Fruit fly (Drosophila melanogaster): Measurements from ENCODE around the gene CycT.

Gene CycT

DNA sequence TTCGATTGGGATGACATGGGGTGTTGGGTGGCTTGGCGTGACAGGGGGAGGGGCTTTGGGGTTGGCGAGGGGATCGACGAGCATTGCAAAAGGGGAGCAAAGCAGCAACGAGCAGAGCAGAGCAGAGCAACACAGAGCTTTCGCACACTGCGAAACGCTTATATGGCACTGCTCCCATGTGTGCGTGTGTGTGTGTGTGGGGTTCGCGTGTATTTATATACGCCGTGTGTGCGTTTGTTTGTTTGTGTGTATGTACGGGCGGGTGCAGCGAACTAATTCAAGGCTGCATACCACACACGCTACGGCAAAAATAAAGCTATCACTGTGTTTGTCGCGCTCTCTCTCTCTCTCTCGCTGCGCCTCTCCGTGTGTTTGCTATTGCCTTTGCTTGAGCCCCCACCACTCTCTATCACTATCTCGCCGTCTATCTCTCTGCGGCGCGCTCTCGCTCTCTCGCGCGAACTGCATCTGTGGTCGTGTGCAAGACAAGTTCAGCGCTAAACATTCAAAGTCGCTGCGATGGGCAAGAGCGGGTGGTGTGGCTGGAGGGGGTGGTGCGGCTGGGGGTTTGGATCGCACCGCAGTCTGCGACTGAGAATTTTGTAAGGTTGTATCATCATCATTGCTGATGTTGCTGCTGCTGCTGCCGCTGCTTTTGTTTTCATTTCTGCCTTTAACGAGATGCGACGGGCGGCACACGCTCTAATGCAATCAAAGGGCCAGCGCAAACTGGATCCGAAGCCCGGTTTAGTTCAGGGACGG lies 33.0 kb upstream of the CycT start (continued):
- TF ChIP-seq CG13287 (GFP tag; IDR thresholded peaks at IDR 0.05; ENCODE audit: partially characterized antibody) (peak; percentile 44; the same call in 1 of the 2 replicates), Blimp-1 (GFP tag; optimal IDR thresholded peaks at IDR 0.05) (peak; percentile 72), CG10959 (GFP tag; IDR thresholded peaks at IDR 0.05) (no peak), CG12942 (GFP tag; optimal IDR thresholded peaks at IDR 0.05) (no peak), CG32532 (GFP tag; IDR thresholded peaks at IDR 0.05) (0 out of 2 replicates have a peak, but pooled peaks have one; percentile 11), Adf1 (GFP tag; IDR thresholded peaks at IDR 0.05) (peak; percentile 56), CG1832 (GFP tag; optimal IDR thresholded peaks at IDR 0.05) (peak; percentile 44), knrl (GFP tag; IDR thresholded peaks at IDR 0.05; ENCODE audit: partially characterized antibody) (0 out of 3 replicates have a peak, but pooled peaks have one; percentile 6), cg (GFP tag; optimal IDR thresholded peaks at IDR 0.05) (peak; percentile 97)

DNA sequence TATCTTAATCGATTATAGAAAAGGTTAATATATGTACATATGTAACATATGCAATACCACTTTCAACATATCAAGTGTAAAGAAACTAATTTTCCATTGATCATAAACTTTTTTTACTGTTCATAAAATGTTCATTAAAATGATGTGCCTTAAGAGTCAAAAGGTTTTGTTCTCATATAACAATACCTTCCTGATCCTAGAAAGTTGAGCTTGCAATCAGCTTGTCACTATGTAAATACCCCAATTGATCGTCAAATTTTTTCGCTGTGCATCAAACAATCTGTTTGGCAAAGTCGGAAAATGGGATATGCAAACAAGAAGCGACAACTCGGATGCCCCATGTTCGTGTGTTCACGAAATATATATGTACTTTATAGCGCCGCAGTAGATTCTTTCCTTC lies 32.5 kb upstream of the CycT start:
- TF ChIP-seq sens (GFP tag) = peak; percentile 55
- TF ChIP-seq CG33213 (GFP tag; optimal IDR thresholded peaks at IDR 0.05) = no peak

DNA sequence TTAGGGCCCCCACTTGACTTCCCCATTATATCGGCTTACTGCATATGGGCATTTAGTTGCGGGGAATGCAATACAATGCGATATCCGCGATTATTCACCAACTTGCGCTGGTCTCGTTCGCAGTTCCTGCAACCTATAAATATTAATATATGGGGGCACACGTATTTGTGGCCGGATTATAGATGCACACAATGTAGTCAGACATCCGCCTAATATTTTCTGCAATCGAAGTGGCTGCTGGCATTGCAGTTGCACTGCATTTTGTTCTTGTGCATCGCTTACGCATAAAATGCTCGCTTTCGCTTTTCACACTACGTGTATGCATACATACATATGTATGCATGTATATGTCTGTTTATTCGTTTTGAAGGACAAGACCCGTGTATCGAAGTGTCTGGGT lies 31.1 kb upstream of the CycT start:
- TF ChIP-seq Ets65A (GFP tag) = peak; percentile 59
- no peak for TF ChIP-seq CG9817 (tag; optimal IDR thresholded peaks at IDR 0.05)

DNA sequence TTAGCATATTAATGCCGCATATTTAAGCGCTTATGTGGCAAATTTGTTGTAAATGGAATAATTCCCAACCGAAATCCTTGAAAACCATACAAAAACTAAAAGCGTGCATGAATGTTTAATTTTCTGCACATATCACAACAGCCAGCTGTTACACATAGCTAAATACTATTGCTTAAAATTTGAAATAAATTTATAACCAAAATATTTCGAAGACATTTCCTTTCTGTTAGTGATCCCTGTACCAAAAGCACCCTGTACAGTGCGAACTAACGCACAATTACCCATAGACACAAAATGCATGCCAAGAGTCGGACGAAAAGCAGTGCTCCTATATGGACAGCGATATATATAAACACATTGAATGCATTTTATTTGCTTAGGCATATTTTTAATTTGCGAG lies 30.3 kb upstream of the CycT start:
- TF ChIP-seq Drgx (GFP tag; IDR thresholded peaks at IDR 0.05) (peak; percentile 40; the same call in 1 of the 2 replicates), salm (tag; optimal IDR thresholded peaks at IDR 0.05) (no peak), CG13624 (GFP tag; optimal IDR thresholded peaks at IDR 0.05) (no peak), bsh (GFP tag; optimal IDR thresholded peaks at IDR 0.05) (peak in 1 of 2 experiments; percentile 17), Ets65A (GFP tag) (peak; percentile 79), CG9437 (GFP tag; optimal IDR thresholded peaks at IDR 0.05) (no peak)

DNA sequence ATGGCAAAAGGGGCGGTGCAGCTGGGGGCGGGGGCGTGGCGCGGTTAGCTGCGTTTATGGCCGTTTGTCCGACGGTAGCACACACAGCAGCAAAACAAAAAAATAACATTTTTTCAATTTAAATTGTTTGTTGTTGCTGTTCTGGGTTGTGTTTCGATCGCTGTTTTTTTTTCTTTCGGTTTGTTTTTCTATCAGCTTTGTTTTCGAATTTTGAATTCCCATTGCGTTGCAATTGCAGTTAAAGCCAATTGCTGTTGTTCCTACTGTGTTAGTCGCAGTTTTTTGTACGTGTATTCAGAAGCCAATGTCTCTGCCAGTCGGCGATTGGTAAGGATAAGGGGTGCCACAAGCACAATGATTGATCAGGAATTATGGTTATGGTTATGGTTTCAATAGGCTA lies 29.7 kb upstream of the CycT start:
- TF ChIP-seq CG8765 (GFP tag; IDR thresholded peaks at IDR 0.05) = no peak
- peak; percentile 43; the same call in 1 of the 2 replicates for TF ChIP-seq Drgx (GFP tag; IDR thresholded peaks at IDR 0.05)
- TF ChIP-seq Ets65A (GFP tag) = peak; percentile 4

DNA sequence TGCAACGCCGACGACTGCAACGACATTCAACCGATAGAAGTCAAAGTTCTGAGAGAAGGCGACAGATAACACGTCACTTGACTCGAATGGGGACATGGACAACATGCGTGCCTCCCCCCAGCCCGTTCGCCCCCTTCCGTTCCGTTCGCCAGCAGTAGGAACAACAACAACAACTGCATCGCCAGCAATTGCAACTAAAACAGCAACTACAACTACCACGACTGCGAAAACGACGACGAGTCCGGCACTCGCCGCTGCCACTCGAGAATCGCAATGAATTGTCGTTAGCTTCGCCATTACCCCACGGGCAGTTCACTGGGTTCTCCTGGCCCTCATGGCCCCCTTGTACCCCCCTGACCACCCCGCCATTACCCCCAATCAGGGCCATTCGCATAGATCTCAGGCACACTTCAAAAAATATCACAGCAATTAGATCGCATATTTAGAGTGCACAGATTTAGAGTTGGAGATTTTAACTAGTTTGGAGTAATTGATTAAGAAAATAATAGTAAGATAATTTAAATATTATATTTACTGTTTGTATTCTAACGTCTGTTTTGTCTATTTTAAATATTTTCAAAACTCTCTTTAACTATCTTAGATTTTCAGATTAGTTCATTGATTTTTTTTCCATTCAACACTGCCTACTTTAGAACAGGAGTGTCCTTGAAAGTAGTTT lies 28.9 kb upstream of the CycT start:
- TF ChIP-seq NFAT (GFP tag; IDR thresholded peaks at IDR 0.05) (no peak), ham (GFP tag; IDR thresholded peaks at IDR 0.05) (0 out of 2 replicates have a peak, but pooled peaks have one; percentile 8), al (GFP tag; IDR thresholded peaks at IDR 0.05) (no peak), Drgx (GFP tag; IDR thresholded peaks at IDR 0.05) (peak; percentile 30; the same call in 1 of the 2 replicates), dysf (GFP tag; IDR thresholded peaks at IDR 0.05) (0 out of 3 replicates have a peak, but pooled peaks have one; percentile 10), CG9215 (GFP tag; IDR thresholded peaks at IDR 0.05) (0 out of 2 replicates have a peak, but pooled peaks have one; percentile 7)

DNA sequence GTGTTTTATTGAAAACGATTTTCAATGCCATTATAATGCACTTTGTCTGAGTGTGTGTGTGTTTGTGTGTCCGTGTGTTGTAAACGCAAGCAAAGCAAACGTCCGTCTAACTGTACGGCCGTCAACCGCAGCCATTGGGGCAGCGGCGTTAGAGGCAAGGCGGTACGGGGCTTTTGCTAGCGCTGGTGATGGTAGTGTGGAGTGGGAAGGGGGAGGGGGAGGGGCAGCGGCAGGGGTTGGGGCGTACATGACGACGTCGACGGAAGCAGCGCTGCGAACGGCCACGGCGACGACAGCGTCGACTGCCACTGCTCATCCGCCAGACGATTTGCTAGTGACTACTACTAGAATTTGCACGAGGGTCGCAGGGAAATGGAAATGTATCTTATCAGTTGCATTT lies 27.1 kb upstream of the CycT start:
- TF ChIP-seq tin (GFP tag; optimal IDR thresholded peaks at IDR 0.05) (no peak), Eip74EF (GFP tag; optimal IDR thresholded peaks at IDR 0.05) (peak in 1 of 2 experiments; percentile 15), CG11247 (GFP tag; IDR thresholded peaks at IDR 0.05) (no peak), Xbp1 (GFP tag; optimal IDR thresholded peaks at IDR 0.05) (no peak), ci (GFP tag; IDR thresholded peaks at IDR 0.05) (no peak), kay (GFP tag; optimal IDR thresholded peaks at IDR 0.05) (no peak), vnd (GFP tag; IDR thresholded peaks at IDR 0.05; ENCODE audit: partially characterized antibody) (no peak), mld (GFP tag; IDR thresholded peaks at IDR 0.05; ENCODE audit: partially characterized antibody) (0 out of 3 replicates have a peak, but pooled peaks have one; percentile 21), CG30020 (tag; optimal IDR thresholded peaks at IDR 0.05) (no peak), CG43689 (GFP tag; IDR thresholded peaks at IDR 0.05) (no peak), Adf1 (GFP tag; IDR thresholded peaks at IDR 0.05) (peak; percentile 75), Blimp-1 (GFP tag; optimal IDR thresholded peaks at IDR 0.05) (peak; percentile 35), inv (GFP tag; IDR thresholded peaks at IDR 0.05; ENCODE audit: partially characterized antibody) (no peak), nom (GFP tag; optimal IDR thresholded peaks at IDR 0.05) (no peak), CG13775 (GFP tag; optimal IDR thresholded peaks at IDR 0.05) (no peak), cg (GFP tag; optimal IDR thresholded peaks at IDR 0.05) (peak; percentile 56)
